Fruit fly (Drosophila melanogaster) whole organism, prepupa: Measurements from ENCODE around the gene Hira.

ENCODE experiments used
- CG10631 ChIP-seq: fragments of 200-800 bp; sonication (Bioruptor generic); optimal IDR thresholded peaks from 2 replicates; lab custom pipeline; 2016; ENCODE audit warnings: missing biosample characterization, missing genetic modification characterization
- CG10669 ChIP-seq: fragments of 200-800 bp; sonication (Bioruptor generic); optimal IDR thresholded peaks from 3 replicates; lab custom pipeline; 2018; ENCODE audit warnings: missing biosample characterization, mild to moderate bottlenecking, missing genetic modification characterization, moderate library complexity
- CG11294 ChIP-seq: fragments of 200-800 bp; sonication (Bioruptor generic); IDR thresholded peaks from 2 replicates; pipeline ENCODE4 v1.3.6; 2022; ENCODE audit warnings: missing biosample characterization, missing genetic modification characterization
- CG11762 ChIP-seq: fragments of 200-800 bp; sonication (Bioruptor generic); optimal IDR thresholded peaks from 3 replicates; lab custom pipeline; 2016; ENCODE audit warnings: missing biosample characterization, missing genetic modification characterization; ENCODE audit not compliant: insufficient read depth
- CG15336 ChIP-seq: fragments of 200-800 bp; sonication (Bioruptor generic); IDR thresholded peaks from 2 replicates; pipeline ENCODE4 v1.3.6; 2022; ENCODE audit warnings: missing biosample characterization, missing genetic modification characterization
- CG1621 ChIP-seq: fragments of 200-800 bp; sonication (Bioruptor generic); optimal IDR thresholded peaks from 3 replicates; lab custom pipeline; 2018; ENCODE audit warnings: missing biosample characterization, mild to moderate bottlenecking, missing genetic modification characterization
- CG31627 ChIP-seq: fragments of 200-800 bp; sonication (Bioruptor generic); optimal IDR thresholded peaks from 3 replicates; lab custom pipeline; 2016; ENCODE audit warnings: missing biosample characterization, missing genetic modification characterization
- CG32006 ChIP-seq: fragments of 200-800 bp; sonication (Bioruptor generic); optimal IDR thresholded peaks from 3 replicates; lab custom pipeline; 2017; ENCODE audit warnings: missing biosample characterization, mild to moderate bottlenecking, missing genetic modification characterization
- CG34406 ChIP-seq: fragments of 200-800 bp; sonication (Bioruptor generic); optimal IDR thresholded peaks from 3 replicates; lab custom pipeline; 2016; ENCODE audit warnings: missing biosample characterization, missing genetic modification characterization
- CG4318 ChIP-seq: fragments of 200-800 bp; sonication (Bioruptor generic); optimal IDR thresholded peaks from 3 replicates; lab custom pipeline; 2017; ENCODE audit warnings: missing biosample characterization, mild to moderate bottlenecking, missing genetic modification characterization
- CG6276 ChIP-seq: fragments of 200-800 bp; sonication (Bioruptor generic); optimal IDR thresholded peaks from 2 replicates; lab custom pipeline; 2017; ENCODE audit warnings: missing biosample characterization, mild to moderate bottlenecking, missing genetic modification characterization
- CG6808 ChIP-seq: fragments of 200-800 bp; sonication (Bioruptor generic); optimal IDR thresholded peaks from 3 replicates; lab custom pipeline; 2017; ENCODE audit warnings: missing biosample characterization, missing genetic modification characterization, mild to moderate bottlenecking, moderate library complexity, missing genetic modification reagents
- CG6854 ChIP-seq: fragments of 200-800 bp; sonication (Bioruptor generic); optimal IDR thresholded peaks from 2 replicates; lab custom pipeline; 2017; ENCODE audit warnings: missing biosample characterization, mild to moderate bottlenecking, missing genetic modification characterization
- CG8632 ChIP-seq: fragments of 200-800 bp; sonication (Bioruptor generic); optimal IDR thresholded peaks from 3 replicates; lab custom pipeline; 2016; ENCODE audit warnings: missing biosample characterization, missing genetic modification characterization
- Eip75B ChIP-seq: fragments of 200-800 bp; sonication (Bioruptor generic); optimal IDR thresholded peaks from 3 replicates; lab custom pipeline; 2016; ENCODE audit warnings: missing biosample characterization, missing genetic modification characterization
- Eip78C ChIP-seq: fragments of 200-800 bp; sonication (Bioruptor generic); peaks from one replicate; lab custom pipeline; 2016; ENCODE audit warnings: missing biosample characterization, missing genetic modification characterization
- Eip93F ChIP-seq: fragments of 200-800 bp; sonication (Bioruptor generic); optimal IDR thresholded peaks from 2 replicates; lab custom pipeline; 2016; ENCODE audit warnings: missing biosample characterization, mild to moderate bottlenecking, missing genetic modification characterization
- Ets21C ChIP-seq: fragments of 200-800 bp; sonication (Bioruptor generic); optimal IDR thresholded peaks from 3 replicates; lab custom pipeline; 2016; ENCODE audit warnings: missing biosample characterization, missing genetic modification characterization
- Lpt ChIP-seq: fragments of 200-800 bp; sonication (Bioruptor generic); optimal IDR thresholded peaks from 3 replicates; lab custom pipeline; 2016; ENCODE audit warnings: missing biosample characterization, missing genetic modification characterization
- OdsH ChIP-seq: fragments of 200-800 bp; sonication (Bioruptor generic); optimal IDR thresholded peaks from 3 replicates; lab custom pipeline; 2016; ENCODE audit warnings: missing biosample characterization, missing genetic modification characterization
- Sox14 ChIP-seq: fragments of 200-800 bp; sonication (Bioruptor generic); optimal IDR thresholded peaks from 3 replicates; lab custom pipeline; 2016; ENCODE audit warnings: missing biosample characterization, missing genetic modification characterization
- Sox15 ChIP-seq: fragments of 200-800 bp; sonication (Bioruptor generic); optimal IDR thresholded peaks from 3 replicates; lab custom pipeline; 2016; ENCODE audit warnings: missing biosample characterization, missing genetic modification characterization
- achi ChIP-seq: fragments of 200-800 bp; sonication (Bioruptor generic); optimal IDR thresholded peaks from 3 replicates; lab custom pipeline; 2016; ENCODE audit warnings: missing biosample characterization, missing genetic modification characterization
- acj6 ChIP-seq: fragments of 200-800 bp; sonication (Bioruptor generic); optimal IDR thresholded peaks from 3 replicates; lab custom pipeline; 2016; ENCODE audit warnings: missing biosample characterization, missing genetic modification characterization
- cyc ChIP-seq: fragments of 200-800 bp; sonication (Bioruptor generic); optimal IDR thresholded peaks from 3 replicates; lab custom pipeline; 2016; ENCODE audit warnings: missing biosample characterization, missing genetic modification characterization
- dac ChIP-seq: fragments of 200-800 bp; sonication (Bioruptor generic); optimal IDR thresholded peaks from 2 replicates; lab custom pipeline; 2017; ENCODE audit warnings: missing biosample characterization, mild to moderate bottlenecking, missing genetic modification characterization
- dsx ChIP-seq: fragments of 200-800 bp; optimal IDR thresholded peaks from 3 replicates; lab custom pipeline; 2019; ENCODE audit warnings: missing biosample characterization, mild to moderate bottlenecking, missing genetic modification characterization, moderate library complexity; ENCODE audit not compliant: poor library complexity, severe bottlenecking
- eg ChIP-seq: fragments of 200-800 bp; sonication (Bioruptor generic); IDR thresholded peaks from 3 replicates; pipeline ENCODE4 v1.3.6; 2022; ENCODE audit warnings: missing biosample characterization, missing genetic modification characterization
- esn ChIP-seq: fragments of 200-800 bp; sonication (Bioruptor generic); optimal IDR thresholded peaks from 2 replicates; lab custom pipeline; 2016; ENCODE audit warnings: missing biosample characterization, mild to moderate bottlenecking, missing genetic modification characterization, moderate library complexity
- fd59A ChIP-seq: fragments of 200-800 bp; sonication (Bioruptor generic); optimal IDR thresholded peaks from 2 replicates; lab custom pipeline; 2017; ENCODE audit warnings: missing biosample characterization, mild to moderate bottlenecking, missing genetic modification characterization, missing genetic modification reagents
- fkh ChIP-seq: fragments of 200-800 bp; sonication (Bioruptor generic); optimal IDR thresholded peaks from 3 replicates; lab custom pipeline; 2017; ENCODE audit warnings: missing biosample characterization, mild to moderate bottlenecking, missing genetic modification characterization, moderate library complexity
- net ChIP-seq: fragments of 200-800 bp; sonication (Bioruptor generic); optimal IDR thresholded peaks from 3 replicates; lab custom pipeline; 2016; ENCODE audit warnings: missing biosample characterization, missing genetic modification characterization
- salr ChIP-seq, 2 experiments: fragments of 200-800 bp; sonication (Bioruptor generic); optimal IDR thresholded peaks; 3 replicates each; lab custom pipeline; 2016 to 2018; ENCODE audit warnings: missing biosample characterization in 2 of 2, missing genetic modification characterization in 2 of 2, mild to moderate bottlenecking in 1 of 2
- spab ChIP-seq: fragments of 200-800 bp; sonication (Bioruptor generic); optimal IDR thresholded peaks from 2 replicates; lab custom pipeline; 2017; ENCODE audit warnings: missing biosample characterization, mild to moderate bottlenecking, missing genetic modification characterization, missing genetic modification reagents
- ss ChIP-seq, 2 experiments: fragments of 200-800 bp; sonication (Bioruptor generic); optimal IDR thresholded peaks; 2 replicates in 1 of 2; 3 replicates in 1 of 2; lab custom pipeline; 2017 to 2018; ENCODE audit warnings: mild to moderate bottlenecking in 2 of 2, missing biosample characterization in 2 of 2, missing genetic modification characterization in 2 of 2, moderate library complexity in 1 of 2
- svp ChIP-seq: fragments of 200-800 bp; sonication (Bioruptor generic); peaks from one replicate; lab custom pipeline; 2016; ENCODE audit warnings: missing biosample characterization, missing genetic modification characterization
- vri ChIP-seq: fragments of 200-800 bp; sonication (Bioruptor generic); optimal IDR thresholded peaks from 3 replicates; lab custom pipeline; 2016; ENCODE audit warnings: missing biosample characterization, mild to moderate bottlenecking, missing genetic modification characterization

Gene Hira

dm6 chrX:7721905-7722304 is at the start of gene Hira:
Gene Hira (plus strand): TSS chrX:7722119.
- TF ChIP-seq CG11762 (GFP tag; lab: Kevin White, UChicago): no peak
- TF ChIP-seq Lpt: no peak
- TF ChIP-seq Eip78C: peak; percentile 36
- no peak for TF ChIP-seq Sox15
- TF ChIP-seq Sox14 (GFP tag; lab: Kevin White, UChicago): peak; percentile 36
- no peak for TF ChIP-seq CG31627 (GFP tag; lab: Kevin White, UChicago)
- TF ChIP-seq dsx (GFP tag; lab: Kevin White, UChicago): no peak
- TF ChIP-seq svp (GFP tag; lab: Kevin White, UChicago): no peak
- no peak for TF ChIP-seq spab (GFP tag; lab: Kevin White, UChicago)
- no peak for TF ChIP-seq fkh
- TF ChIP-seq net (GFP tag; lab: Kevin White, UChicago): no peak
- TF ChIP-seq Eip93F (GFP tag; lab: Kevin White, UChicago): no peak
- no peak for TF ChIP-seq Ets21C

DNA sequence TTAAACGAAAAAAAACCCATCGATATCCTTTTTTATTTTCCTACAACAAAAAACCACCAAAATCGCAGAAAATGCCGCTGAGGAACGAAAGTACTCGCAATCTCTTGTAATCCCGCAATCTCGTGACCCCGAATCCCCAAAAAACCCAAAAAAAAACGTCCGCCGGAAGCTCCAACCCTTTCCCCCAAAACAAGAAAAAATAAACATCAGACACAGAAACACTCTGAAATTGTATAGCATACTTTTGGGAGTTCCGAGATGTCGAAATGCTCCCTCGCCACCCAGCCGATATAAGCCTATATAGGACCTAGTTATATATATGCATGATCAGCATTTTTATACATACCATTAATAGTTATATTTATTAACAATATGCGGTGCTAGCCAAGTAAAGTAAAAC is 45.0 kb upstream of the Hira start:
- peak; percentile 18 for TF ChIP-seq Eip78C
- TF ChIP-seq acj6 (GFP tag; lab: Kevin White, UChicago): no peak

DNA sequence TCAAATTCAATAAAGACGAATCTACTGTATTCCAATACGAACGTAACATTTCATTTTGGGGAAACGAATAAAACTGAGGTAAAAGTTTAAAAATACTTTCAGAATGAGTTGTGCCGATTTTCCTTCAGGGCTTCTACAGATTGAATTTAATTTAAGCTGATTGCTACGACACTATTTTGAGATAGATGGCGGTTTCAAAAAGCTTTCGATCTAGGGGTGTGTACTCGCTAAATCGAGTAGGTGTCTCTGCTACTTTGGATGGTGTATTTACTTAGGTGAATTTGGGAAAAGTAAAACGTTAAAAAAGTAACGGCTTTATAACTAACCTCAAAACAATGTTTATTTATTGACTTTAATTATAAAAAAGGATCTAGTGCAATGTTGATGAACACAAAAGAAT is 43.1 kb upstream of the Hira start:
- TF ChIP-seq CG10631 (GFP tag; lab: Kevin White, UChicago) (no peak), CG11294 (GFP tag; lab: Robert Waterston, UW) (no peak), cyc (no peak), OdsH (GFP tag; lab: Kevin White, UChicago) (no peak), dac (GFP tag; lab: Kevin White, UChicago) (no peak), CG31627 (GFP tag; lab: Kevin White, UChicago) (no peak), dsx (GFP tag; lab: Kevin White, UChicago) (no peak), Eip75B (GFP tag; lab: Kevin White, UChicago) (no peak), salr (GFP tag; optimal IDR thresholded peaks at IDR 0.05; lab: Kevin White, UChicago) (no peak), Sox14 (GFP tag; lab: Kevin White, UChicago) (no peak), Eip93F (GFP tag; lab: Kevin White, UChicago) (no peak), vri (GFP tag; lab: Kevin White, UChicago) (no peak), CG6854 (GFP tag; lab: Kevin White, UChicago) (no peak), achi (GFP tag; lab: Kevin White, UChicago) (no peak), CG4318 (GFP tag; lab: Kevin White, UChicago) (no peak), acj6 (GFP tag; lab: Kevin White, UChicago) (no peak), CG15336 (GFP tag; lab: Robert Waterston, UW) (no peak)

dm6 chrX:7686071-7686470 is 35.8 kb upstream of the Hira start:
- no peak for TF ChIP-seq net (GFP tag; lab: Kevin White, UChicago)
- TF ChIP-seq, all 60 proteins: peak for 0

- no peak for TF ChIP-seq dsx (GFP tag; lab: Kevin White, UChicago)
- TF ChIP-seq fkh: no peak
- TF ChIP-seq salr (GFP tag; optimal IDR thresholded peaks at IDR 0.05; lab: Kevin White, UChicago): no peak
- no peak for TF ChIP-seq CG32006 (GFP tag; lab: Kevin White, UChicago)
- TF ChIP-seq Ets21C: no peak
- TF ChIP-seq Lpt: no peak
- no peak for TF ChIP-seq Sox15
- TF ChIP-seq ss (GFP tag; optimal IDR thresholded peaks at IDR 0.05; lab: Kevin White, UChicago): no peak
- TF ChIP-seq CG6808 (GFP tag; lab: Kevin White, UChicago): no peak
- TF ChIP-seq esn (GFP tag; lab: Kevin White, UChicago): no peak
- no peak for TF ChIP-seq CG34406 (GFP tag; lab: Kevin White, UChicago)
- no peak for TF ChIP-seq net (GFP tag; lab: Kevin White, UChicago)
- no peak for TF ChIP-seq CG10669 (GFP tag; lab: Kevin White, UChicago)
- no peak for TF ChIP-seq CG8632 (GFP tag; lab: Kevin White, UChicago)
- TF ChIP-seq fd59A (GFP tag; lab: Kevin White, UChicago): no peak
- no peak for TF ChIP-seq spab (GFP tag; lab: Kevin White, UChicago)
- TF ChIP-seq eg (GFP tag; lab: Robert Waterston, UW): no peak
- no peak for TF ChIP-seq CG6276
- no peak for TF ChIP-seq CG1621 (tag; lab: Kevin White, UChicago)
- TF ChIP-seq dac (GFP tag; lab: Kevin White, UChicago): no peak
These were observed 33.0 kb upstream of the Hira start for dm6 chrX:7688871-7689270.
